Worm (Caenorhabditis elegans): ENCODE data around the gene fmil-1.

DNA sequence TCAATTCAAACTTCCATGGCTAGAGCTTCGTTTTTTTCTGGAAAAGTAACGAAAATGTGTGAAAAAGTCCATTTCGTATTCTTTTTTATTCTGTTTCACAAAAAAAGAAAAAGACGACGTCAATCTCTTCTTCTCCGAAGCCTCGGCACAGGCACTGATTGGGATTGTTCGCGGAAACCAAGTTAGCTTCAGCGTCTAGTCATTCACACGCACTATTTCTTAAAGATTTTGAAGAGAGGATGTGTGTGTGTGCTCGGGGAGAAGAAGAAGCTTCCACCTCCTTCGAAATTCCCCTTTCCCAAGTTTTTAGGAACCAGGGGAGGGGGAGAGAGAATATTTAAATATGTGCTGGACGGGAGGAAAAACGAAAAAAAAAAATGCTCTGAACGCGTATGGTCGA is 42.1 kb downstream of the fmil-1 start:
- TF ChIP-seq unc-120 (tag; optimal IDR thresholded peaks at IDR 0.05; ENCODE audit: poor library complexity, severe bottlenecking) = no peak
- no peak for TF ChIP-seq lsy-2 (tag; optimal IDR thresholded peaks at IDR 0.05)
- TF ChIP-seq ztf-11 (tag; optimal IDR thresholded peaks at IDR 0.05) = no peak

Measured in whole organism, mixed stage, embryonic.